Fruit fly (Drosophila melanogaster) whole organism, embryonic: ENCODE results near the gene Nak.

Experiments
- Atf6 ChIP-seq: fragments of 200-800 bp; sonication (Bioruptor generic); IDR thresholded peaks from 2 replicates; pipeline ENCODE4 v1.3.6; 2022; ENCODE audit warnings: missing biosample characterization, missing genetic modification characterization
- CG10654 ChIP-seq: fragments of 200-800 bp; sonication (Bioruptor generic); optimal IDR thresholded peaks from 2 replicates; lab custom pipeline; 2016; ENCODE audit warnings: missing biosample characterization, missing genetic modification characterization
- CG11085 ChIP-seq: fragments of 200-800 bp; sonication (Bioruptor generic); IDR thresholded peaks from 2 replicates; pipeline ENCODE4 v1.3.6; 2022; ENCODE audit warnings: missing biosample characterization, missing genetic modification characterization
- CG11560 ChIP-seq: fragments of 200-800 bp; sonication (Bioruptor generic); IDR thresholded peaks from 3 replicates; pipeline ENCODE4 v1.3.6; 2022; ENCODE audit warnings: missing biosample characterization, missing genetic modification characterization
- CG11723 ChIP-seq: fragments of 200-800 bp; sonication (Bioruptor generic); optimal IDR thresholded peaks from 2 replicates; lab custom pipeline; 2017; ENCODE audit warnings: missing biosample characterization, mild to moderate bottlenecking, missing genetic modification characterization
- CG13894 ChIP-seq: fragments of 200-800 bp; sonication (Bioruptor generic); optimal IDR thresholded peaks from 3 replicates; lab custom pipeline; 2018; ENCODE audit warnings: missing biosample characterization, mild to moderate bottlenecking, missing genetic modification characterization, moderate library complexity
- CG14965 ChIP-seq: fragments of 200-800 bp; sonication (Bioruptor generic); optimal IDR thresholded peaks from 2 replicates; lab custom pipeline; 2016; ENCODE audit warnings: missing biosample characterization, missing genetic modification characterization, borderline replicate concordance
- CG17612 ChIP-seq: fragments of 200-800 bp; sonication (Bioruptor generic); IDR thresholded peaks from 2 replicates; pipeline ENCODE4 v1.3.6; 2022; ENCODE audit warnings: missing biosample characterization, missing genetic modification characterization
- CG18599 ChIP-seq: fragments of 200-800 bp; sonication (Bioruptor generic); optimal IDR thresholded peaks from 3 replicates; lab custom pipeline; 2017; ENCODE audit warnings: missing biosample characterization, missing genetic modification characterization, mild to moderate bottlenecking, moderate library complexity, missing genetic modification reagents
- CG33213 ChIP-seq: fragments of 200-800 bp; sonication (Bioruptor generic); optimal IDR thresholded peaks from 3 replicates; lab custom pipeline; 2016; ENCODE audit warnings: missing biosample characterization, missing genetic modification characterization
- CG3847 ChIP-seq: fragments of 200-800 bp; sonication (Bioruptor generic); IDR thresholded peaks from 2 replicates; pipeline ENCODE4 v1.3.6; 2022; ENCODE audit warnings: missing biosample characterization, missing genetic modification characterization
- CG4424 ChIP-seq: fragments of 200-800 bp; sonication (Bioruptor generic); optimal IDR thresholded peaks from 3 replicates; lab custom pipeline; 2016; ENCODE audit warnings: missing biosample characterization, missing genetic modification characterization
- CG6254 ChIP-seq: fragments of 200-800 bp; sonication (Bioruptor generic); optimal IDR thresholded peaks from 3 replicates; lab custom pipeline; 2017; ENCODE audit warnings: mild to moderate bottlenecking, missing biosample characterization, missing genetic modification reagents, missing genetic modification characterization
- CG6813 ChIP-seq: fragments of 200-800 bp; sonication (Bioruptor generic); optimal IDR thresholded peaks from 2 replicates; lab custom pipeline; 2017; ENCODE audit warnings: missing biosample characterization, missing genetic modification characterization, mild to moderate bottlenecking, moderate library complexity, missing genetic modification reagents
- CG7928 ChIP-seq: fragments of 200-800 bp; sonication (Bioruptor generic); optimal IDR thresholded peaks from 2 replicates; lab custom pipeline; 2017; ENCODE audit warnings: missing biosample characterization, mild to moderate bottlenecking, missing genetic modification characterization
- CG8924 ChIP-seq: fragments of 200-800 bp; optimal IDR thresholded peaks from 3 replicates; lab custom pipeline; 2019; ENCODE audit warnings: missing biosample characterization, mild to moderate bottlenecking, missing genetic modification characterization, moderate library complexity
- CHES-1-like ChIP-seq: fragments of 200-800 bp; sonication (Bioruptor generic); optimal IDR thresholded peaks from 2 replicates; lab custom pipeline; 2016; ENCODE audit warnings: missing biosample characterization, missing genetic modification characterization
- CTCF ChIP-seq: fragments of 200-800 bp; sonication (Bioruptor generic); optimal IDR thresholded peaks from 2 replicates; lab custom pipeline; 2017; ENCODE audit warnings: missing biosample characterization, mild to moderate bottlenecking, missing genetic modification characterization, moderate library complexity
- Dref ChIP-seq: fragments of 200-800 bp; sonication (Bioruptor generic); IDR thresholded peaks from 2 replicates; pipeline ENCODE4 v1.3.6; 2022; ENCODE audit warnings: missing biosample characterization, missing genetic modification characterization
- Fer1 ChIP-seq: fragments of 200-800 bp; sonication (Bioruptor generic); optimal IDR thresholded peaks from 2 replicates; lab custom pipeline; 2017; ENCODE audit warnings: missing biosample characterization, mild to moderate bottlenecking, missing genetic modification characterization
- Gsc ChIP-seq: fragments of 200-800 bp; sonication (Bioruptor generic); IDR thresholded peaks from 2 replicates; pipeline ENCODE4 v1.3.6; 2022; ENCODE audit warnings: missing biosample characterization, missing genetic modification characterization
- Gug ChIP-seq: fragments of 200-800 bp; sonication (Bioruptor generic); IDR thresholded peaks from 4 replicates; pipeline ENCODE4 v1.3.6; 2022; ENCODE audit warnings: missing biosample characterization, missing genetic modification characterization
- HmgD ChIP-seq: fragments of 200-800 bp; sonication (Bioruptor generic); optimal IDR thresholded peaks from 3 replicates; lab custom pipeline; 2016; ENCODE audit warnings: missing biosample characterization, missing genetic modification characterization
- Hr78 ChIP-seq, 2 experiments: fragments of 200-800 bp in 1 of 2; fragments of >200 bp in 1 of 2; sonication (Bioruptor generic) in 1 of 2; optimal IDR thresholded peaks; 2 replicates each; lab custom pipeline; 2017 to 2019; ENCODE audit warnings: missing biosample characterization in 2 of 2, missing genetic modification characterization in 2 of 2, mild to moderate bottlenecking in 1 of 2, moderate library complexity in 1 of 2
- Lhr ChIP-seq: fragments of 200-800 bp; sonication (Bioruptor generic); optimal IDR thresholded peaks from 3 replicates; lab custom pipeline; 2017; ENCODE audit warnings: mild to moderate bottlenecking, missing biosample characterization, missing genetic modification reagents, missing genetic modification characterization
- MTF-1 ChIP-seq: fragments of 200-800 bp; sonication (Bioruptor generic); optimal IDR thresholded peaks from 2 replicates; lab custom pipeline; 2018; ENCODE audit warnings: missing biosample characterization, mild to moderate bottlenecking, missing genetic modification characterization, borderline replicate concordance
- Mes4 ChIP-seq: fragments of 200-800 bp; sonication (Bioruptor generic); optimal IDR thresholded peaks from 2 replicates; lab custom pipeline; 2016; ENCODE audit warnings: missing biosample characterization, missing genetic modification characterization
- NFAT ChIP-seq: fragments of 200-800 bp; sonication (Bioruptor generic); IDR thresholded peaks from 2 replicates; pipeline ENCODE4 v1.3.6; 2022; ENCODE audit warnings: missing biosample characterization, missing genetic modification characterization
- Spps ChIP-seq: fragments of 200-800 bp; sonication (Bioruptor generic); optimal IDR thresholded peaks from 2 replicates; lab custom pipeline; 2018; ENCODE audit warnings: missing biosample characterization, mild to moderate bottlenecking, missing genetic modification characterization
- Trl ChIP-seq, 3 experiments: fragments of >200 bp in 2 of 3; fragments of 200-800 bp in 1 of 3; sonication (Bioruptor generic) in 1 of 3; optimal IDR thresholded peaks; 2 replicates in 1 of 3; 3 replicates in 2 of 3; lab custom pipeline; 2016 to 2017; ENCODE audit warnings: missing biosample characterization in 1 of 3, missing genetic modification characterization in 1 of 3
- Usf ChIP-seq: fragments of 200-800 bp; sonication (Bioruptor generic); optimal IDR thresholded peaks from 2 replicates; lab custom pipeline; 2017; ENCODE audit warnings: missing genotype, missing biosample characterization, missing genetic modification characterization
- cas ChIP-seq: fragments of 200-800 bp; sonication (Bioruptor generic); IDR thresholded peaks from 2 replicates; pipeline ENCODE4 v1.3.6; 2022; ENCODE audit warnings: missing biosample characterization, missing genetic modification characterization
- cwo ChIP-seq: fragments of 200-800 bp; sonication (Bioruptor generic); optimal IDR thresholded peaks from 3 replicates; lab custom pipeline; 2017; ENCODE audit warnings: missing biosample characterization, missing genetic modification characterization, mild to moderate bottlenecking, moderate library complexity, missing genetic modification reagents
- dan ChIP-seq: fragments of 200-800 bp; sonication (Bioruptor generic); IDR thresholded peaks from 2 replicates; pipeline ENCODE4 v1.3.6; 2022; ENCODE audit warnings: missing biosample characterization, missing genetic modification characterization
- dmrt11E ChIP-seq: fragments of 200-800 bp; sonication (Bioruptor generic); optimal IDR thresholded peaks from 3 replicates; lab custom pipeline; 2018; ENCODE audit warnings: missing biosample characterization, mild to moderate bottlenecking, missing genetic modification characterization, moderate library complexity
- exex ChIP-seq: fragments of 200-800 bp; sonication (Bioruptor generic); optimal IDR thresholded peaks from 4 replicates; lab custom pipeline; 2018; ENCODE audit warnings: missing biosample characterization, mild to moderate bottlenecking, missing genetic modification characterization, moderate library complexity
- grn ChIP-seq: fragments of 200-800 bp; sonication (Bioruptor generic); optimal IDR thresholded peaks from 3 replicates; lab custom pipeline; 2017; ENCODE audit warnings: missing biosample characterization, missing genetic modification characterization
- gro ChIP-seq: fragments of 200-800 bp; sonication (Bioruptor generic); optimal IDR thresholded peaks from 2 replicates; lab custom pipeline; 2016; ENCODE audit warnings: missing biosample characterization, missing genetic modification characterization
- gsb ChIP-seq: fragments of 200-800 bp; sonication (Bioruptor generic); IDR thresholded peaks from 2 replicates; pipeline ENCODE4 v1.3.6; 2022; ENCODE audit warnings: missing biosample characterization, missing genetic modification characterization
- kah ChIP-seq: fragments of 200-800 bp; sonication (Bioruptor generic); optimal IDR thresholded peaks from 2 replicates; lab custom pipeline; 2018; ENCODE audit warnings: missing biosample characterization, mild to moderate bottlenecking, missing genetic modification characterization
- kni ChIP-seq: fragments of 200-800 bp; sonication (Bioruptor generic); optimal IDR thresholded peaks from 3 replicates; lab custom pipeline; 2017; ENCODE audit warnings: mild to moderate bottlenecking, missing biosample characterization, missing genetic modification reagents, missing genetic modification characterization
- lbe ChIP-seq: fragments of 200-800 bp; sonication (Bioruptor generic); optimal IDR thresholded peaks from 2 replicates; lab custom pipeline; 2016; ENCODE audit warnings: missing biosample characterization, mild to moderate bottlenecking, missing genetic modification characterization
- pb ChIP-seq: fragments of 200-800 bp; sonication (Bioruptor generic); optimal IDR thresholded peaks from 3 replicates; lab custom pipeline; 2016; ENCODE audit warnings: missing biosample characterization, missing genetic modification characterization
- pfk ChIP-seq: fragments of 200-800 bp; sonication (Bioruptor generic); optimal IDR thresholded peaks from 2 replicates; lab custom pipeline; 2018; ENCODE audit warnings: missing biosample characterization, mild to moderate bottlenecking, missing genetic modification characterization, moderate library complexity
- psq ChIP-seq: fragments of 200-800 bp; sonication (Bioruptor generic); optimal IDR thresholded peaks from 2 replicates; lab custom pipeline; 2017; ENCODE audit warnings: missing biosample characterization, missing genetic modification characterization
- pum ChIP-seq: fragments of 200-800 bp; sonication (Bioruptor generic); optimal IDR thresholded peaks from 2 replicates; lab custom pipeline; 2016; ENCODE audit warnings: missing biosample characterization, missing genetic modification characterization
- sqz ChIP-seq: fragments of 200-800 bp; sonication (Bioruptor generic); optimal IDR thresholded peaks from 3 replicates; lab custom pipeline; 2018; ENCODE audit warnings: missing biosample characterization, mild to moderate bottlenecking, missing genetic modification characterization
- unc-4 ChIP-seq: fragments of 200-800 bp; sonication (Bioruptor generic); IDR thresholded peaks from 2 replicates; pipeline ENCODE4 v1.3.6; 2022; ENCODE audit warnings: missing biosample characterization, missing genetic modification characterization; ENCODE audit not compliant: partially characterized antibody
- zen2 ChIP-seq: fragments of 200-800 bp; sonication (Bioruptor generic); IDR thresholded peaks from 3 replicates; pipeline ENCODE4 v1.3.6; 2022; ENCODE audit warnings: missing biosample characterization, missing genetic modification characterization; ENCODE audit not compliant: partially characterized antibody

The Nak gene

DNA sequence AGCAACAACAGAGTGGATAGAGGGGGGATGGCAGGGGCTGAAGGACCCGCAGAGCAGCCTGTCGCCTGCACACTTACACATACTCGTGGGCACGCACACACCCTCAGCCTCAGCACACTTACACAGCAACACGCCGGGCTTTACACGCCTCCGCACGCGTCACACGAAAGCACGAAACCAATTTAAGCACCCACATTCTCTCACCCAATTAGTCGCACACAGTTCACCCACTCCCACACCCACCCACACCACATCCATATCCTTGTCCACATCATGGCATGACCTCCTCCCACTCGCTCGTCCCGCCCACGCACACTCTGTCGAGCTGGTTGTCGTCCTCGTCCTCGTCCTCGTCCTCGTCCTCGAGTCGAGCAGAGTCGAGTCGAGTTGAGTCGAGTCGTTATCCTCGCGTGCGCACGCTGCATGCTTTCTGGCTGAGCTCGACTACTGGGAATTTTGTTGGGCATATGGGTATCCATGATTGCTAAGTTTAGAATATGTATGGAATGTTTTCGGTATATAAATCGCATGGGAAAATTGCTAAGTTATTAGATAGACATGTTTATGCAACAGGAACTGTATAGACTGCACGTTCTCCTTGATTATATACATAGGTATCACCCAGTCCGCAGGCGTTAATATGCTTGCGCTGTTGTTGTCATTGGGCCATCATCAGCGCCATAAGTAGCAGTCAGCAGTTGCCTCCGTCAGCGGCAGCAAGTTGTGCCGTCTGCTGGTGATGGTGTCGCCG, 43.5 kb upstream of the Nak start (continued):
- TF ChIP-seq Mes4 = peak; percentile 62
- peak; percentile 54 for TF ChIP-seq CG7928
- TF ChIP-seq sqz (GFP tag; lab: Kevin White, UChicago) = peak; percentile 12
- TF ChIP-seq Spps (tag; lab: Kevin White, UChicago) = peak; percentile 6
- peak; percentile 70 for TF ChIP-seq CG6813 (GFP tag; lab: Kevin White, UChicago)
- peak; percentile 67 for TF ChIP-seq gsb (GFP tag; lab: Robert Waterston, UW)
- TF ChIP-seq CG8924 (tag; lab: Kevin White, UChicago) = peak; percentile 87
- TF ChIP-seq gro (GFP tag; lab: Kevin White, UChicago) = peak; percentile 81
- peak; percentile 66 for TF ChIP-seq CG4424 (GFP tag; lab: Kevin White, UChicago)
- peak; percentile 7 for TF ChIP-seq CG14965 (GFP tag; lab: Kevin White, UChicago)
- TF ChIP-seq NFAT (GFP tag; lab: Robert Waterston, UW) = peak; percentile 69
- peak; percentile 75 for TF ChIP-seq CG3847 (GFP tag; lab: Robert Waterston, UW)
- peak; percentile 80 for TF ChIP-seq CHES-1-like (GFP tag; lab: Kevin White, UChicago)
- peak; percentile 77 for TF ChIP-seq pb (GFP tag; lab: Kevin White, UChicago)
- TF ChIP-seq CTCF (GFP tag; lab: Kevin White, UChicago) = no peak
- peak; percentile 64 for TF ChIP-seq CG10654 (GFP tag; lab: Kevin White, UChicago)
- TF ChIP-seq cwo (GFP tag; lab: Kevin White, UChicago) = peak; percentile 87
- 0 out of 3 replicates have a peak, but pooled peaks have one; percentile 23 for TF ChIP-seq zen2 (GFP tag; lab: Robert Waterston, UW)
- TF ChIP-seq Atf6 (GFP tag; lab: Robert Waterston, UW) = peak; percentile 92
- peak; percentile 66 for TF ChIP-seq Gsc
- no peak for TF ChIP-seq Hr78 (GFP tag; optimal IDR thresholded peaks at IDR 0.05; lab: Kevin White, UChicago)
- TF ChIP-seq pfk = no peak
- no peak for TF ChIP-seq CG6254 (GFP tag; lab: Kevin White, UChicago)
- peak; percentile 59; the same call in 2 of the 3 replicates for TF ChIP-seq CG11560 (tag; lab: Robert Waterston, UW)
- peak; percentile 16 for TF ChIP-seq Lhr (GFP tag; lab: Kevin White, UChicago)
- TF ChIP-seq pum (GFP tag; lab: Kevin White, UChicago) = peak; percentile 74
- peak; percentile 7 for TF ChIP-seq grn (GFP tag; lab: Kevin White, UChicago)
- no peak for TF ChIP-seq kah
- TF ChIP-seq exex = peak; percentile 53
- peak; percentile 10 for TF ChIP-seq Usf (GFP tag; lab: Kevin White, UChicago)
- TF ChIP-seq cas (GFP tag; lab: Robert Waterston, UW) = peak; percentile 83
- TF ChIP-seq kni = no peak
- no peak for TF ChIP-seq Trl (optimal IDR thresholded peaks at IDR 0.05; lab: Kevin White, UChicago)
- peak; percentile 77 for TF ChIP-seq Trl (GFP tag; optimal IDR thresholded peaks at IDR 0.05; lab: Kevin White, UChicago)
- TF ChIP-seq lbe = no peak
- TF ChIP-seq dan (GFP tag; lab: Robert Waterston, UW) = no peak
- TF ChIP-seq CG17612 (GFP tag; lab: Robert Waterston, UW) = 0 out of 2 replicates have a peak, but pooled peaks have one; percentile 23
- TF ChIP-seq CG13894 = peak; percentile 87
- TF ChIP-seq CG11723 (GFP tag; lab: Kevin White, UChicago) = peak; percentile 50
- TF ChIP-seq unc-4 (GFP tag; lab: Robert Waterston, UW) = no peak
- peak; percentile 96 for TF ChIP-seq CG18599
- TF ChIP-seq psq (GFP tag; lab: Kevin White, UChicago) = no peak
- TF ChIP-seq Dref = no peak
- peak; percentile 84 for TF ChIP-seq Gug (GFP tag; lab: Robert Waterston, UW)
- TF ChIP-seq CG33213 (GFP tag; lab: Kevin White, UChicago) = peak; percentile 48
- TF ChIP-seq MTF-1 (GFP tag; lab: Kevin White, UChicago) = peak; percentile 33
- TF ChIP-seq dmrt11E = peak; percentile 30
- peak; percentile 59 for TF ChIP-seq HmgD
- TF ChIP-seq CG11085 (GFP tag; lab: Robert Waterston, UW) = peak; percentile 75
- peak; percentile 89 for TF ChIP-seq Fer1 (GFP tag; lab: Kevin White, UChicago)
